Worm (Caenorhabditis elegans): Measurements from ENCODE around the gene ugt-58.

Gene ugt-58

ce11 chrII:9553179-9553578 lies 33.4 kb downstream of the ugt-58 start, which contains the start of gene F35H8.1:
Gene F35H8.1, minus strand, starts transcription at chrII:9553279.
- TF ChIP-seq mdt-29 (GFP tag; IDR thresholded peaks at IDR 0.05) (no peak), Y75B8A.6 (GFP tag; IDR thresholded peaks at IDR 0.05) (no peak), rbr-2 (tag; optimal IDR thresholded peaks at IDR 0.05) (no peak), fos-1 (tag; optimal IDR thresholded peaks at IDR 0.05) (no peak), aha-1 (tag) (no peak), unc-62 (GFP tag; optimal IDR thresholded peaks at IDR 0.05 in 1 of 2) (peak in 1 of 2 experiments; percentile 12), unc-62 (tag; optimal IDR thresholded peaks at IDR 0.05) (no peak), Y105C5A.15 (GFP tag; IDR thresholded peaks at IDR 0.05) (no peak), nhr-77 (tag; optimal IDR thresholded peaks at IDR 0.05) (no peak)

ce11 chrII:9551536-9551935 lies 35.0 kb downstream of the ugt-58 start, which contains the start of gene F35H8.12:
Gene F35H8.12, plus strand, starts transcription at chrII:9551836.
- TF ChIP-seq saeg-2 (GFP tag; IDR thresholded peaks at IDR 0.05) (no peak), ama-1 (optimal IDR thresholded peaks at IDR 0.05) (no peak), D1046.2 (GFP tag; IDR thresholded peaks at IDR 0.05) (no peak), tag-97 (GFP tag; IDR thresholded peaks at IDR 0.05) (no peak), dpl-1 (GFP tag; optimal IDR thresholded peaks at IDR 0.05) (no peak), mes-2 (tag; optimal IDR thresholded peaks at IDR 0.05; ENCODE audit: poor library complexity, severe bottlenecking) (no peak), snpc-4 (tag; optimal IDR thresholded peaks at IDR 0.05) (no peak), nhr-77 (tag; optimal IDR thresholded peaks at IDR 0.05) (no peak), aha-1 (tag) (no peak), nhr-6 (tag; optimal IDR thresholded peaks at IDR 0.05) (no peak), set-16 (GFP tag; IDR thresholded peaks at IDR 0.05) (no peak)

ce11 chrII:9550718-9551117 lies 35.9 kb downstream of the ugt-58 start, which contains the start of gene sra-6:
Gene sra-6, minus strand, starts transcription at chrII:9550818.
- TF ChIP-seq D1046.2 (GFP tag; IDR thresholded peaks at IDR 0.05): no peak
- TF ChIP-seq ZK546.5 (tag; optimal IDR thresholded peaks at IDR 0.05): no peak
- TF ChIP-seq lin-29 (GFP tag; IDR thresholded peaks at IDR 0.05): no peak
- no peak for TF ChIP-seq egl-43 (GFP tag; IDR thresholded peaks at IDR 0.05)
- no peak for TF ChIP-seq cey-2 (tag; optimal IDR thresholded peaks at IDR 0.05; ENCODE audit: borderline replicate concordance, insufficient read depth)
- no peak for TF ChIP-seq rbr-2 (tag; optimal IDR thresholded peaks at IDR 0.05)
- TF ChIP-seq hif-1 (tag; optimal IDR thresholded peaks at IDR 0.05): no peak
- TF ChIP-seq lin-1 (GFP tag; IDR thresholded peaks at IDR 0.05): no peak
- no peak for TF ChIP-seq nhr-6 (tag; optimal IDR thresholded peaks at IDR 0.05)
- TF ChIP-seq lin-38 (GFP tag; IDR thresholded peaks at IDR 0.05): no peak

- TF ChIP-seq nhr-77 (tag; optimal IDR thresholded peaks at IDR 0.05) (no peak), aha-1 (tag) (peak; percentile 8)
These were observed 42.2 kb downstream of the ugt-58 start, which contains the start of gene sra-7 for ce11 chrII:9544386-9544785. Gene sra-7, plus strand, starts transcription at chrII:9544686.

DNA sequence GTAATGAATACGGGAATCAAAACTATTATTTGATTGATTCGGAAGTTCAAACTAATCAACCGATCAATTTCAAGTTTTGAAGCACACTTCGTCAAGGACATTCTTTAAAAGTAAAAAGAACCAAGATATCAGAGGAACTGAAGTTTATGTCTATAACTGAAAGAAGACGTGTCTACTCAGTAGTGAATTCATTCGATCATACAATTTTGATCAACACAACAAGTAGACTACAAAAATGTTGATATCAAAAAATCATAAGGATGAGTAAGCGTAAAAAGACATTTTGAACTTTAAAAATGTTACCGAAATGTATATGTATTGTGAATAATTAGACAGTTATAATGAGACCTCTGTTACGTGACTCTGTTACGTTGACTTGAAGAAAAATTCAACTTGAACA lies 43.8 kb downstream of the ugt-58 start, which contains the start of gene sra-4:
Gene sra-4, minus strand, starts transcription at position 101 of the 400 bp plus-strand sequence.
- TF ChIP-seq daf-16 (GFP tag; optimal IDR thresholded peaks at IDR 0.05): no peak
- no peak for TF ChIP-seq daf-16 (tag; optimal IDR thresholded peaks at IDR 0.05)
- no peak for TF ChIP-seq spr-3 (GFP tag; optimal IDR thresholded peaks at IDR 0.05)
- no peak for TF ChIP-seq daf-8 (GFP tag; IDR thresholded peaks at IDR 0.05)
- no peak for TF ChIP-seq lir-3 (tag; optimal IDR thresholded peaks at IDR 0.05)
- no peak for TF ChIP-seq gei-8 (GFP tag; optimal IDR thresholded peaks at IDR 0.05)
- TF ChIP-seq fkh-10 (GFP tag; optimal IDR thresholded peaks at IDR 0.05): no peak
- TF ChIP-seq aha-1 (tag): no peak
- TF ChIP-seq T26A8.4 (GFP tag; IDR thresholded peaks at IDR 0.05): no peak
- TF ChIP-seq nhr-237 (tag; optimal IDR thresholded peaks at IDR 0.05): no peak
- no peak for TF ChIP-seq madf-9 (GFP tag; conservative IDR thresholded peaks at IDR 0.05)
- no peak for TF ChIP-seq nhr-111 (GFP tag; optimal IDR thresholded peaks at IDR 0.05)
- TF ChIP-seq aly-2 (tag; optimal IDR thresholded peaks at IDR 0.05): no peak
- TF ChIP-seq snpc-1.2 (GFP tag; IDR thresholded peaks at IDR 0.05): no peak
- TF ChIP-seq ztf-11 (tag; optimal IDR thresholded peaks at IDR 0.05): no peak
- no peak for TF ChIP-seq daf-12 (tag; optimal IDR thresholded peaks at IDR 0.05)
- no peak for TF ChIP-seq nhr-76 (tag; optimal IDR thresholded peaks at IDR 0.05)
- TF ChIP-seq dmd-6 (GFP tag; IDR thresholded peaks at IDR 0.05): no peak
- TF ChIP-seq zfp-2 (tag; optimal IDR thresholded peaks at IDR 0.05): no peak

All from whole organism, L4 larva.